Fruit fly (Drosophila melanogaster) whole organism, prepupa: ENCODE measurements around the gene Ir100a.

Experiments
- Blimp-1 ChIP-seq: fragments of 200-800 bp; sonication (Bioruptor generic); optimal IDR thresholded peaks from 3 replicates; lab custom pipeline; 2017; ENCODE audit warnings: missing biosample characterization, missing genetic modification characterization, mild to moderate bottlenecking, moderate library complexity, missing genetic modification reagents
- CG3032 ChIP-seq: fragments of 200-800 bp; optimal IDR thresholded peaks from 2 replicates; lab custom pipeline; 2019; ENCODE audit warnings: missing biosample characterization, mild to moderate bottlenecking, missing genetic modification characterization, moderate library complexity
- CG34406 ChIP-seq: fragments of 200-800 bp; sonication (Bioruptor generic); optimal IDR thresholded peaks from 3 replicates; lab custom pipeline; 2016; ENCODE audit warnings: missing biosample characterization, missing genetic modification characterization
- CG6808 ChIP-seq: fragments of 200-800 bp; sonication (Bioruptor generic); optimal IDR thresholded peaks from 3 replicates; lab custom pipeline; 2017; ENCODE audit warnings: missing biosample characterization, missing genetic modification characterization, mild to moderate bottlenecking, moderate library complexity, missing genetic modification reagents
- CG7368 ChIP-seq: fragments of 200-800 bp; sonication (Bioruptor generic); optimal IDR thresholded peaks from 3 replicates; lab custom pipeline; 2016; ENCODE audit warnings: missing biosample characterization, missing genetic modification characterization
- CG8319 ChIP-seq: fragments of 200-800 bp; sonication (Bioruptor generic); optimal IDR thresholded peaks from 3 replicates; lab custom pipeline; 2016; ENCODE audit warnings: missing biosample characterization, missing genetic modification characterization
- Ets21C ChIP-seq: fragments of 200-800 bp; sonication (Bioruptor generic); optimal IDR thresholded peaks from 3 replicates; lab custom pipeline; 2016; ENCODE audit warnings: missing biosample characterization, missing genetic modification characterization
- Gug ChIP-seq: fragments of 200-800 bp; sonication (Bioruptor generic); IDR thresholded peaks from 2 replicates; pipeline ENCODE4 v1.3.6; 2022; ENCODE audit warnings: missing biosample characterization, missing genetic modification characterization
- Hr39 ChIP-seq: fragments of 200-800 bp; sonication (Bioruptor generic); optimal IDR thresholded peaks from 2 replicates; lab custom pipeline; 2016; ENCODE audit warnings: missing biosample characterization, missing genetic modification characterization
- Sox102F ChIP-seq: fragments of 200-800 bp; sonication (Bioruptor generic); optimal IDR thresholded peaks from 2 replicates; lab custom pipeline; 2016; ENCODE audit warnings: missing biosample characterization, mild to moderate bottlenecking, missing genetic modification characterization
- Sox15 ChIP-seq: fragments of 200-800 bp; sonication (Bioruptor generic); optimal IDR thresholded peaks from 3 replicates; lab custom pipeline; 2016; ENCODE audit warnings: missing biosample characterization, missing genetic modification characterization
- pdm3 ChIP-seq: fragments of 200-800 bp; sonication (Bioruptor generic); optimal IDR thresholded peaks from 3 replicates; lab custom pipeline; 2016; ENCODE audit warnings: missing biosample characterization, missing genetic modification characterization
- vri ChIP-seq: fragments of 200-800 bp; sonication (Bioruptor generic); optimal IDR thresholded peaks from 3 replicates; lab custom pipeline; 2016; ENCODE audit warnings: missing biosample characterization, mild to moderate bottlenecking, missing genetic modification characterization

DNA sequence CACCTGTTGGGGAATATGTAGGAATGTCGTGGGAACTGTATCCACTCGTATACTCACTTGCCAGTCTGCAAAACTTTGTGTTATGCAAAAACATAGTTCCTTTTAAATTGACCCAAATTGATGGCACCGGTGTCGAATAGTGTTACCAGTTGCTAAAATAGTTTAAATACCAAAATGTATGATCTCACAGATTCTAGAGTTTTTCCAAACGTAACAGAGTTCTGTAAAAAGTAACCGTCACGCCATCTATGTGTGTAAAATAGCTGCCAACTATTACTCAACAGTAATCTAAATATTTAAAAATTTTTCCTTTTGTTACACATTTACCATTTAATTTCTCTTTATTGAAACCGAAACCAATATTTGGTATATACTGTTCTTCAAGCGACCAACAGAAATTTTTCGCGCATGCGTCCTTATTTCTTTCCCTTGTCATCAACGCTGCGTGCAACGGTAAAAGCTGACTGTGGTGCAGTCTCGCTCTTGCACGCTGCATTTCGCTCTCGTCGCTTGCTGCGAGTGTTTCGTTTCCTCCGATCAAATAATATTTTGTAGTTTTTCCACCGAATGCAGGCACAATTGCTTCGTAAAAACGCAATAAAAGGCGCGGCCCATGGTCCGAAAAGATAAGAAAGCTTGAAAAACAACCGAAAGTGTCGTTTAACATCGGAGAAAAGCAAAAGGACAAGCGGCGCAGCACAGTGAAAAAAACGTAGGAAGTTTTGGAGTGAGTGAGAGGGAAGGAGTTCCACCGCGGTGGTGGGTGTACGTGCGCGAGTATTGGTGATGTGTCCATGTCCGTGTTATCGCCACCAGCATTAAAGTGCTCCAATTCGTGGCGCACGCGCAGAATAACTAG lies 11.6 kb downstream of the Ir100a start, which contains the start of the genes FeCH and RhoGAP100F:
- no peak for TF ChIP-seq CG7368 (GFP tag; lab: Kevin White, UChicago)
- TF ChIP-seq CG6808 (GFP tag; lab: Kevin White, UChicago) = no peak
- no peak for TF ChIP-seq pdm3 (GFP tag; lab: Kevin White, UChicago)
- TF ChIP-seq Blimp-1 = no peak
- TF ChIP-seq Sox102F (GFP tag; lab: Kevin White, UChicago) = no peak
- TF ChIP-seq Sox15 (GFP tag; lab: Kevin White, UChicago) = no peak
- TF ChIP-seq vri (GFP tag; lab: Kevin White, UChicago) = no peak
- TF ChIP-seq CG8319 (GFP tag; lab: Kevin White, UChicago) = no peak
- no peak for TF ChIP-seq Ets21C (GFP tag; lab: Kevin White, UChicago)
- no peak for TF ChIP-seq CG34406 (GFP tag; lab: Kevin White, UChicago)
- TF ChIP-seq CG3032 = no peak
- TF ChIP-seq Gug (GFP tag; lab: Robert Waterston, UW) = no peak
- TF ChIP-seq Hr39 (GFP tag; lab: Kevin White, UChicago) = no peak
